Worm (Caenorhabditis elegans) whole organism, young adult: ENCODE results near the gene pap-1.
A peak's percentile ranks its signal among the peaks of the same experiment; 100 is the strongest.

ENCODE experiments used
- B0019.2 ChIP-seq: fragments of 200-800 bp; sonication (Bioruptor generic); conservative IDR thresholded peaks from 2 replicates; pipeline ENCODE4 v1.3.6; 2022; ENCODE audit warnings: missing genetic modification reagents, missing genetic modification characterization, missing compliant biosample characterization
- B0035.1 ChIP-seq: sonication (generic microtip); optimal IDR thresholded peaks from 2 replicates; lab custom pipeline; 2016; ENCODE audit warnings: missing genetic modification characterization, mild to moderate bottlenecking, missing compliant biosample characterization, missing genotype, missing genetic modification reagents
- C17E4.6 ChIP-seq: fragments of 200-800 bp; sonication (Bioruptor generic); IDR thresholded peaks from 2 replicates; pipeline ENCODE4 v1.3.6; 2022; ENCODE audit warnings: missing genetic modification reagents, missing genetic modification characterization, missing compliant biosample characterization
- F10E7.11 ChIP-seq: sonication (generic microtip); optimal IDR thresholded peaks from 2 replicates; lab custom pipeline; 2017; ENCODE audit warnings: mild to moderate bottlenecking, missing genetic modification characterization, moderate library complexity, missing compliant biosample characterization
- Y53G8AR.9 ChIP-seq: fragments of 200-800 bp; sonication (Bioruptor generic); conservative IDR thresholded peaks from 2 replicates; pipeline ENCODE4 v1.3.6; 2022; ENCODE audit warnings: missing genetic modification reagents, missing genetic modification characterization, missing compliant biosample characterization
- Y56A3A.18 ChIP-seq: fragments of 200-800 bp; sonication (Bioruptor generic); IDR thresholded peaks from 2 replicates; pipeline ENCODE4 v1.3.6; 2022; ENCODE audit warnings: missing genetic modification reagents, missing genetic modification characterization, missing compliant biosample characterization
- ZK185.1 ChIP-seq: sonication (generic microtip); optimal IDR thresholded peaks from 2 replicates; lab custom pipeline; 2016; ENCODE audit warnings: mild to moderate bottlenecking, missing genetic modification characterization, missing compliant biosample characterization; ENCODE audit not compliant: poor library complexity, severe bottlenecking
- aptf-3 ChIP-seq: fragments of 200-800 bp; sonication (Bioruptor generic); IDR thresholded peaks from 2 replicates; pipeline ENCODE4 v1.3.6; 2022; ENCODE audit warnings: missing genetic modification characterization, missing compliant biosample characterization
- athp-1 ChIP-seq: sonication (generic microtip); optimal IDR thresholded peaks from 2 replicates; lab custom pipeline; 2017; ENCODE audit warnings: mild to moderate bottlenecking, missing genetic modification characterization, missing compliant biosample characterization
- ceh-58 ChIP-seq: fragments of 200-800 bp; sonication (Bioruptor generic); IDR thresholded peaks from 2 replicates; pipeline ENCODE4 v1.3.6; 2022; ENCODE audit warnings: missing genetic modification characterization, missing compliant biosample characterization
- dpl-1 ChIP-seq: fragments of 150-350 bp; optimal IDR thresholded peaks from 2 replicates; lab custom pipeline; 2014; ENCODE audit warnings: missing biosample characterization, missing genetic modification reagents, missing genetic modification characterization
- efl-1 ChIP-seq: fragments of 150-350 bp; optimal IDR thresholded peaks from 2 replicates; lab custom pipeline; 2014; ENCODE audit warnings: missing biosample characterization, missing genetic modification reagents, missing genetic modification characterization
- egl-44 ChIP-seq: fragments of 200-800 bp; sonication (Bioruptor generic); IDR thresholded peaks from 2 replicates; pipeline ENCODE4 v1.3.6; 2022; ENCODE audit warnings: missing genetic modification reagents, missing genetic modification characterization, missing compliant biosample characterization
- ekl-4 ChIP-seq: fragments of 200-800 bp; sonication (Bioruptor generic); IDR thresholded peaks from 2 replicates; pipeline ENCODE4 v1.3.6; 2022; ENCODE audit warnings: missing genetic modification reagents, missing genetic modification characterization, missing compliant biosample characterization
- fkh-3 ChIP-seq: sonication (generic microtip); optimal IDR thresholded peaks from 2 replicates; lab custom pipeline; 2016; ENCODE audit warnings: mild to moderate bottlenecking, missing genetic modification characterization, missing compliant biosample characterization
- hlh-26 ChIP-seq: fragments of 200-800 bp; sonication (Bioruptor generic); conservative IDR thresholded peaks from 2 replicates; pipeline ENCODE4 v1.3.6; 2022; ENCODE audit warnings: missing genetic modification reagents, missing genetic modification characterization, missing compliant biosample characterization
- hmg-20 ChIP-seq: fragments of 200-800 bp; sonication (Bioruptor generic); IDR thresholded peaks from 2 replicates; pipeline ENCODE4 v1.3.6; 2022; ENCODE audit warnings: missing genetic modification reagents, missing genetic modification characterization, missing compliant biosample characterization
- hrde-1 ChIP-seq: sonication (generic microtip); optimal IDR thresholded peaks from 2 replicates; lab custom pipeline; 2016; ENCODE audit warnings: missing genetic modification characterization, mild to moderate bottlenecking, missing compliant biosample characterization, moderate library complexity, missing genotype, missing genetic modification reagents, borderline replicate concordance
- lag-1 ChIP-seq: fragments of 200-800 bp; sonication (Bioruptor generic); IDR thresholded peaks from 2 replicates; pipeline ENCODE4 v1.3.6; 2022; ENCODE audit warnings: missing genetic modification reagents, missing genetic modification characterization, missing compliant biosample characterization
- lin-26 ChIP-seq: fragments of 200-800 bp; sonication (Bioruptor generic); IDR thresholded peaks from 2 replicates; pipeline ENCODE4 v1.3.6; 2022; ENCODE audit warnings: missing genetic modification reagents, missing genetic modification characterization, missing compliant biosample characterization
- lin-40 ChIP-seq: sonication (generic microtip); optimal IDR thresholded peaks from 2 replicates; lab custom pipeline; 2016; ENCODE audit warnings: missing genetic modification characterization, mild to moderate bottlenecking, missing compliant biosample characterization, missing genotype, missing genetic modification reagents
- lin-54 ChIP-seq: fragments of 200-800 bp; sonication (Bioruptor generic); optimal IDR thresholded peaks from 2 replicates; lab custom pipeline; 2018; ENCODE audit warnings: mild to moderate bottlenecking, missing genetic modification characterization, missing compliant biosample characterization
- lsy-27 ChIP-seq: sonication (generic microtip); optimal IDR thresholded peaks from 2 replicates; lab custom pipeline; 2017; ENCODE audit warnings: missing genetic modification characterization, mild to moderate bottlenecking, missing compliant biosample characterization, antibody characterized with exemption, missing genotype, borderline replicate concordance; ENCODE audit not compliant: insufficient read depth
- madf-10 ChIP-seq: sonication (generic microtip); optimal IDR thresholded peaks from 2 replicates; lab custom pipeline; 2016; ENCODE audit warnings: mild to moderate bottlenecking, missing genetic modification characterization, missing compliant biosample characterization
- madf-3 ChIP-seq: fragments of 200-800 bp; sonication (Bioruptor generic); IDR thresholded peaks from 2 replicates; pipeline ENCODE4 v1.3.6; 2022; ENCODE audit warnings: missing genetic modification reagents, missing genetic modification characterization, missing compliant biosample characterization
- mcd-1 ChIP-seq: fragments of 200-800 bp; sonication (Bioruptor generic); IDR thresholded peaks from 2 replicates; pipeline ENCODE4 v1.3.6; 2022; ENCODE audit warnings: missing genetic modification reagents, missing genetic modification characterization, missing compliant biosample characterization
- nfya-2 ChIP-seq: fragments of 200-800 bp; sonication (Bioruptor generic); IDR thresholded peaks from 2 replicates; pipeline ENCODE4 v1.3.6; 2022; ENCODE audit warnings: missing genetic modification reagents, missing genetic modification characterization, missing compliant biosample characterization
- nhr-27 ChIP-seq: fragments of 200-800 bp; sonication (Bioruptor generic); optimal IDR thresholded peaks from 2 replicates; lab custom pipeline; 2018; ENCODE audit warnings: mild to moderate bottlenecking, missing genetic modification characterization, moderate library complexity, missing compliant biosample characterization
- nhr-90 ChIP-seq: sonication (generic microtip); optimal IDR thresholded peaks from 2 replicates; lab custom pipeline; 2016; ENCODE audit warnings: missing genotype, mild to moderate bottlenecking, missing genetic modification characterization, missing compliant biosample characterization
- rec-8 ChIP-seq, 2 experiments: sonication (generic microtip); optimal IDR thresholded peaks; 2 replicates each; lab custom pipeline; 2016; ENCODE audit warnings: mild to moderate bottlenecking in 2 of 2, missing genetic modification characterization in 2 of 2, missing genetic modification reagents in 2 of 2, missing genotype in 2 of 2, missing biosample characterization in 1 of 2, missing compliant biosample characterization in 1 of 2, moderate library complexity in 1 of 2
- repo-1 ChIP-seq: sonication (generic microtip); optimal IDR thresholded peaks from 2 replicates; lab custom pipeline; 2017; ENCODE audit warnings: mild to moderate bottlenecking, missing genetic modification characterization, missing compliant biosample characterization
- sea-2 ChIP-seq: fragments of 200-800 bp; sonication (Bioruptor generic); IDR thresholded peaks from 2 replicates; pipeline ENCODE4 v1.3.6; 2022; ENCODE audit warnings: missing genetic modification characterization, missing compliant biosample characterization
- snpc-1.1 ChIP-seq: sonication (generic microtip); optimal IDR thresholded peaks from 2 replicates; lab custom pipeline; 2017; ENCODE audit warnings: missing genetic modification characterization, mild to moderate bottlenecking, missing compliant biosample characterization, antibody characterized with exemption, moderate library complexity, missing genotype, missing genetic modification reagents; ENCODE audit not compliant: insufficient read depth
- snpc-1.3 ChIP-seq: sonication (generic microtip); optimal IDR thresholded peaks from 2 replicates; lab custom pipeline; 2017; ENCODE audit warnings: missing genetic modification characterization, mild to moderate bottlenecking, missing compliant biosample characterization, antibody characterized with exemption, moderate library complexity, missing genotype, missing genetic modification reagents; ENCODE audit not compliant: insufficient read depth
- snpc-3.4 ChIP-seq: sonication (generic microtip); optimal IDR thresholded peaks from 2 replicates; lab custom pipeline; 2017; ENCODE audit warnings: missing genetic modification characterization, mild to moderate bottlenecking, missing compliant biosample characterization, antibody characterized with exemption, moderate library complexity, missing genotype, missing genetic modification reagents
- somi-1 ChIP-seq: fragments of 200-800 bp; sonication (Bioruptor generic); optimal IDR thresholded peaks from 2 replicates; lab custom pipeline; 2018; ENCODE audit warnings: mild to moderate bottlenecking, missing genetic modification characterization, missing compliant biosample characterization
- tbx-9 ChIP-seq: sonication (generic microtip); optimal IDR thresholded peaks from 2 replicates; lab custom pipeline; 2016; ENCODE audit warnings: borderline replicate concordance, missing genetic modification characterization, inconsistent platforms, missing compliant biosample characterization
- unc-62 ChIP-seq: fragments of 150-350 bp; optimal IDR thresholded peaks from 2 replicates; lab custom pipeline; 2014; ENCODE audit warnings: missing biosample characterization, missing genetic modification reagents, missing genetic modification characterization
- zfh-2 ChIP-seq: fragments of 200-800 bp; sonication (Bioruptor generic); conservative IDR thresholded peaks from 2 replicates; pipeline ENCODE4 v1.3.6; 2022; ENCODE audit warnings: missing genetic modification reagents, missing genetic modification characterization, missing compliant biosample characterization
- zim-3 ChIP-seq: sonication (generic microtip); optimal IDR thresholded peaks from 2 replicates; lab custom pipeline; 2017; ENCODE audit warnings: mild to moderate bottlenecking, missing genetic modification characterization, moderate library complexity, missing compliant biosample characterization
- ztf-18 ChIP-seq: sonication (generic microtip); optimal IDR thresholded peaks from 2 replicates; lab custom pipeline; 2016; ENCODE audit warnings: missing genotype, mild to moderate bottlenecking, missing genetic modification characterization, missing compliant biosample characterization
- ztf-22 ChIP-seq: fragments of 200-800 bp; sonication (Bioruptor generic); optimal IDR thresholded peaks from 2 replicates; lab custom pipeline; 2018; ENCODE audit warnings: mild to moderate bottlenecking, missing genetic modification characterization, moderate library complexity, missing compliant biosample characterization
- ztf-28 ChIP-seq: fragments of 200-800 bp; sonication (Bioruptor generic); IDR thresholded peaks from 2 replicates; pipeline ENCODE4 v1.3.6; 2022; ENCODE audit warnings: missing genetic modification reagents, missing genetic modification characterization, missing compliant biosample characterization

Gene pap-1

ce11 chrV:10464746-10465145 lies 23.0 kb downstream of the pap-1 start:
- no peak for TF ChIP-seq ceh-58
- TF ChIP-seq nhr-27 (tag; lab: Kevin White, UChicago), result no peak
- TF ChIP-seq hmg-20 (GFP tag; lab: Robert Waterston, UW), result no peak
- no peak for TF ChIP-seq hlh-26 (GFP tag; lab: Robert Waterston, UW)
- no peak for TF ChIP-seq zfh-2 (GFP tag; lab: Robert Waterston, UW)
- no peak for TF ChIP-seq ekl-4 (GFP tag; lab: Robert Waterston, UW)
- TF ChIP-seq, all 124 proteins: peak for 0

- no peak for TF ChIP-seq ZK185.1 (tag; lab: Kevin White, UChicago)
- no peak for TF ChIP-seq zim-3 (tag; lab: Kevin White, UChicago)
- no peak for TF ChIP-seq C17E4.6 (GFP tag; lab: Robert Waterston, UW)
- TF ChIP-seq nhr-90, result no peak
- TF ChIP-seq B0035.1 (tag; lab: Kevin White, UChicago), result no peak
- no peak for TF ChIP-seq ekl-4 (GFP tag; lab: Robert Waterston, UW)
- TF ChIP-seq dpl-1 (GFP tag; lab: Kevin White, UChicago), result no peak
- no peak for TF ChIP-seq repo-1 (tag; lab: Kevin White, UChicago)
- no peak for TF ChIP-seq hrde-1 (tag; lab: Kevin White, UChicago)
- no peak for TF ChIP-seq lin-54 (GFP tag; lab: Kevin White, UChicago)
- no peak for TF ChIP-seq egl-44 (GFP tag; lab: Robert Waterston, UW)
- no peak for TF ChIP-seq B0019.2 (GFP tag; lab: Robert Waterston, UW)
These were observed 23.7 kb downstream of the pap-1 start for ce11 chrV:10465478-10465877.

- peak; percentile 9 for TF ChIP-seq unc-62
- no peak for TF ChIP-seq zfh-2 (GFP tag; lab: Robert Waterston, UW)
- no peak for TF ChIP-seq ztf-22 (GFP tag; lab: Kevin White, UChicago)
- no peak for TF ChIP-seq madf-3
- peak; percentile 75 for TF ChIP-seq madf-10 (tag; lab: Kevin White, UChicago)
- peak; percentile 68 for TF ChIP-seq ztf-18 (tag; lab: Kevin White, UChicago)
- no peak for TF ChIP-seq athp-1 (tag; lab: Kevin White, UChicago)
- peak; percentile 94 for TF ChIP-seq lin-40 (tag; lab: Kevin White, UChicago)
- peak; percentile 16 for TF ChIP-seq B0035.1 (tag; lab: Kevin White, UChicago)
- 0 out of 2 replicates have a peak, but pooled peaks have one; percentile 56 for TF ChIP-seq Y53G8AR.9 (GFP tag; lab: Robert Waterston, UW)
- no peak for TF ChIP-seq snpc-1.1 (tag; lab: Kevin White, UChicago)
- TF ChIP-seq lsy-27, result no peak
- TF ChIP-seq efl-1 (GFP tag; lab: Kevin White, UChicago), result no peak
- TF ChIP-seq zim-3 (tag; lab: Kevin White, UChicago), result no peak
- TF ChIP-seq nfya-2, result no peak
- TF ChIP-seq snpc-1.3 (tag; lab: Kevin White, UChicago), result no peak
- no peak for TF ChIP-seq hlh-26 (GFP tag; lab: Robert Waterston, UW)
- no peak for TF ChIP-seq snpc-3.4 (tag; lab: Kevin White, UChicago)
- TF ChIP-seq rec-8 (tag; optimal IDR thresholded peaks at IDR 0.05; lab: Kevin White, UChicago), result no peak
- TF ChIP-seq mcd-1 (GFP tag; lab: Robert Waterston, UW), result peak; percentile 67; the same call in 1 of the 2 replicates
- TF ChIP-seq lin-26 (GFP tag; lab: Robert Waterston, UW), result peak; percentile 60; the same call in 1 of the 2 replicates
- no peak for TF ChIP-seq lag-1 (GFP tag; lab: Robert Waterston, UW)
- TF ChIP-seq ztf-28, result no peak
- TF ChIP-seq fkh-3, result no peak
- TF ChIP-seq tbx-9 (tag; lab: Kevin White, UChicago), result no peak
- no peak for TF ChIP-seq F10E7.11 (tag; lab: Kevin White, UChicago)
- no peak for TF ChIP-seq sea-2 (GFP tag; lab: Robert Waterston, UW)
- peak; percentile 92 for TF ChIP-seq somi-1 (GFP tag; lab: Kevin White, UChicago)
- no peak for TF ChIP-seq Y56A3A.18 (GFP tag; lab: Robert Waterston, UW)
- no peak for TF ChIP-seq aptf-3 (GFP tag; lab: Robert Waterston, UW)
- peak; percentile 23 for TF ChIP-seq repo-1 (tag; lab: Kevin White, UChicago)
These were observed 24.9 kb downstream of the pap-1 start for ce11 chrV:10466607-10467092.
